Fruit fly (Drosophila melanogaster): ENCODE measurements around the gene CG14314.
A peak's percentile ranks its signal among the peaks of the same experiment; 100 is the strongest.

CG14314 gene

dm6 chr3R:18188702-18189125 lies 27.2 kb upstream of the CG14314 start, which contains the start of the genes CG12321 and MED17 (continued):
- TF ChIP-seq CG14710 (tag; optimal IDR thresholded peaks at IDR 0.05) (peak; percentile 92), CG6654 (GFP tag; optimal IDR thresholded peaks at IDR 0.05) (peak; percentile 69), usp (GFP tag; optimal IDR thresholded peaks at IDR 0.05) (no peak), stc (GFP tag; IDR thresholded peaks at IDR 0.05) (peak; percentile 65), cad (GFP tag; optimal IDR thresholded peaks at IDR 0.05) (no peak), CG12236 (GFP tag; optimal IDR thresholded peaks at IDR 0.05) (no peak), al (GFP tag; IDR thresholded peaks at IDR 0.05) (peak; percentile 90), Lpt (GFP tag; optimal IDR thresholded peaks at IDR 0.05) (no peak), sqz (GFP tag; optimal IDR thresholded peaks at IDR 0.05) (no peak), btn (GFP tag; optimal IDR thresholded peaks at IDR 0.05) (no peak), CG1603 (tag; optimal IDR thresholded peaks at IDR 0.05) (no peak), ATbp (GFP tag; optimal IDR thresholded peaks at IDR 0.05) (no peak), CG7839 (tag; optimal IDR thresholded peaks at IDR 0.05) (peak; percentile 86), gce (GFP tag; IDR thresholded peaks at IDR 0.05) (peak; percentile 72; the same call in 2 of the 3 replicates), Jarid2 (GFP tag; optimal IDR thresholded peaks at IDR 0.05) (peak; percentile 48), lab (GFP tag; optimal IDR thresholded peaks at IDR 0.05) (peak; percentile 90), Scr (GFP tag; IDR thresholded peaks at IDR 0.05; ENCODE audit: partially characterized antibody) (0 out of 2 replicates have a peak, but pooled peaks have one; percentile 16), ewg (GFP tag; optimal IDR thresholded peaks at IDR 0.05) (peak; percentile 82), insv (GFP tag; optimal IDR thresholded peaks at IDR 0.05) (peak in 1 of 2 experiments; percentile 57), CG9817 (tag; optimal IDR thresholded peaks at IDR 0.05) (peak; percentile 86), CG12299 (tag; optimal IDR thresholded peaks at IDR 0.05) (peak; percentile 68), pho (GFP tag; optimal IDR thresholded peaks at IDR 0.05) (peak; percentile 67), slbo (GFP tag; IDR thresholded peaks at IDR 0.05) (peak; percentile 97), tin (GFP tag; optimal IDR thresholded peaks at IDR 0.05) (peak; percentile 92), CG4404 (GFP tag; IDR thresholded peaks at IDR 0.05) (peak; percentile 86), HLHmδ (GFP tag; optimal IDR thresholded peaks at IDR 0.05) (no peak), CG7271 (tag; optimal IDR thresholded peaks at IDR 0.05) (peak; percentile 64), Spps (tag; optimal IDR thresholded peaks at IDR 0.05) (peak; percentile 57), CG4854 (GFP tag; optimal IDR thresholded peaks at IDR 0.05) (peak; percentile 62), ERR (GFP tag; optimal IDR thresholded peaks at IDR 0.05) (peak; percentile 35), rib (GFP tag; IDR thresholded peaks at IDR 0.05) (peak; percentile 54), gem (tag; optimal IDR thresholded peaks at IDR 0.05) (peak; percentile 92), CG4424 (GFP tag; optimal IDR thresholded peaks at IDR 0.05) (peak; percentile 91), CHES-1-like (GFP tag; optimal IDR thresholded peaks at IDR 0.05) (peak; percentile 71), her (GFP tag; optimal IDR thresholded peaks at IDR 0.05) (no peak), wor (GFP tag; IDR thresholded peaks at IDR 0.05) (peak; percentile 85), CG3995 (GFP tag; optimal IDR thresholded peaks at IDR 0.05) (peak; percentile 27), lilli (GFP tag; optimal IDR thresholded peaks at IDR 0.05) (peak; percentile 84), CG12219 (GFP tag; optimal IDR thresholded peaks at IDR 0.05) (peak; percentile 8), CG5180 (GFP tag; optimal IDR thresholded peaks at IDR 0.05) (no peak), CG12071 (GFP tag; optimal IDR thresholded peaks at IDR 0.05) (no peak), nau (GFP tag; optimal IDR thresholded peaks at IDR 0.05) (no peak), tgo (GFP tag; IDR thresholded peaks at IDR 0.05) (peak; percentile 89), unpg (GFP tag; optimal IDR thresholded peaks at IDR 0.05) (peak; percentile 84), pan (optimal IDR thresholded peaks at IDR 0.05) (no peak), pan (GFP tag; optimal IDR thresholded peaks at IDR 0.05 in 1 of 2, IDR thresholded peaks at IDR 0.05 in 1 of 2) (peak in 1 of 2 experiments; percentile 88), Hmr (GFP tag; optimal IDR thresholded peaks at IDR 0.05) (peak; percentile 91), CG8388 (GFP tag; optimal IDR thresholded peaks at IDR 0.05) (peak; percentile 80), Drgx (GFP tag; IDR thresholded peaks at IDR 0.05) (peak; percentile 72), CG16863 (GFP tag; optimal IDR thresholded peaks at IDR 0.05) (peak; percentile 66), Tbp (GFP tag; optimal IDR thresholded peaks at IDR 0.05) (no peak)

Measured in whole organism, embryonic.